Worm (Caenorhabditis elegans) whole organism, L4/young adult: ENCODE results near the gene F13D11.3.

Experiments
- W03F9.2 ChIP-seq: fragments of 150-350 bp; optimal IDR thresholded peaks from 2 replicates; lab custom pipeline; 2014; ENCODE audit warnings: missing biosample characterization, missing genetic modification characterization
- dao-5 ChIP-seq: sonication (generic microtip); optimal IDR thresholded peaks from 2 replicates; lab custom pipeline; 2016; ENCODE audit warnings: missing genotype, missing genetic modification characterization, moderate library complexity, missing compliant biosample characterization
- him-1 ChIP-seq: sonication (generic microtip); optimal IDR thresholded peaks from 2 replicates; lab custom pipeline; 2016; ENCODE audit warnings: missing genotype, missing genetic modification reagents, missing genetic modification characterization, missing compliant biosample characterization

ce11 chrX:5817078-5817477 lies 11.4 kb upstream of the F13D11.3 start:
- no peak for TF ChIP-seq dao-5
- TF ChIP-seq W03F9.2 = no peak
- TF ChIP-seq him-1 = no peak
